Worm (Caenorhabditis elegans): Measurements from ENCODE around the gene nhr-7.
A peak's percentile ranks its signal among the peaks of the same experiment; 100 is the strongest.

Gene nhr-7

ce11 chrIV:11247434-11247833 is 23.7 kb downstream of the nhr-7 start:
- no peak for TF ChIP-seq flh-1 (GFP tag; optimal IDR thresholded peaks at IDR 0.05)
- TF ChIP-seq mep-1 (tag; optimal IDR thresholded peaks at IDR 0.05), result no peak
- no peak for TF ChIP-seq hlh-1 (tag; optimal IDR thresholded peaks at IDR 0.05)
- TF ChIP-seq unc-39 (tag; optimal IDR thresholded peaks at IDR 0.05), result no peak
- no peak for TF ChIP-seq nhr-12 (tag; optimal IDR thresholded peaks at IDR 0.05)
- TF ChIP-seq drap-1 (GFP tag; optimal IDR thresholded peaks at IDR 0.05), result no peak
- no peak for TF ChIP-seq blmp-1 (tag; optimal IDR thresholded peaks at IDR 0.05)
- TF ChIP-seq snpc-4 (tag; optimal IDR thresholded peaks at IDR 0.05), result no peak
- TF ChIP-seq elt-3 (tag; optimal IDR thresholded peaks at IDR 0.05), result no peak
- TF ChIP-seq ham-2 (GFP tag; optimal IDR thresholded peaks at IDR 0.05), result no peak
- no peak for TF ChIP-seq nhr-28 (tag; optimal IDR thresholded peaks at IDR 0.05)
- TF ChIP-seq ceh-39 (tag; optimal IDR thresholded peaks at IDR 0.05), result no peak
- no peak for TF ChIP-seq sptf-1 (tag; optimal IDR thresholded peaks at IDR 0.05)
- no peak for TF ChIP-seq bed-3 (GFP tag; optimal IDR thresholded peaks at IDR 0.05)
- no peak for TF ChIP-seq sem-2 (GFP tag; optimal IDR thresholded peaks at IDR 0.05)
- TF ChIP-seq mls-2 (tag; optimal IDR thresholded peaks at IDR 0.05), result no peak
- TF ChIP-seq nhr-2 (tag; optimal IDR thresholded peaks at IDR 0.05), result no peak
- TF ChIP-seq elt-1 (tag; optimal IDR thresholded peaks at IDR 0.05; ENCODE audit: borderline replicate concordance, insufficient read depth), result no peak
- no peak for TF ChIP-seq mab-5 (tag; optimal IDR thresholded peaks at IDR 0.05)
- TF ChIP-seq tbx-8 (GFP tag; optimal IDR thresholded peaks at IDR 0.05), result no peak

ce11 chrIV:11241368-11241767 is 29.8 kb downstream of the nhr-7 start, which contains the start of gene C05C12.6:
C05C12.6 (minus strand) TSS chrIV:11241468.
- no peak for TF ChIP-seq cnd-1 (tag; optimal IDR thresholded peaks at IDR 0.05)
- no peak for TF ChIP-seq tbx-8 (GFP tag; optimal IDR thresholded peaks at IDR 0.05)
- TF ChIP-seq nhr-237 (tag; optimal IDR thresholded peaks at IDR 0.05), result no peak
- TF ChIP-seq blmp-1 (tag; optimal IDR thresholded peaks at IDR 0.05), result no peak
- no peak for TF ChIP-seq M03D4.4 (tag; optimal IDR thresholded peaks at IDR 0.05)
- TF ChIP-seq hlh-1 (tag; optimal IDR thresholded peaks at IDR 0.05), result no peak
- no peak for TF ChIP-seq pha-4 (tag; optimal IDR thresholded peaks at IDR 0.05)
- TF ChIP-seq lin-32 (GFP tag; optimal IDR thresholded peaks at IDR 0.05), result no peak
- TF ChIP-seq drap-1 (GFP tag; optimal IDR thresholded peaks at IDR 0.05), result no peak
- TF ChIP-seq elt-3 (tag; optimal IDR thresholded peaks at IDR 0.05), result no peak
- TF ChIP-seq sem-2 (GFP tag; optimal IDR thresholded peaks at IDR 0.05), result no peak
- TF ChIP-seq unc-62 (GFP tag; optimal IDR thresholded peaks at IDR 0.05), result no peak
- no peak for TF ChIP-seq mab-5 (tag; optimal IDR thresholded peaks at IDR 0.05)
- no peak for TF ChIP-seq ces-1 (GFP tag; optimal IDR thresholded peaks at IDR 0.05)
- no peak for TF ChIP-seq unc-120 (tag; optimal IDR thresholded peaks at IDR 0.05; ENCODE audit: poor library complexity, severe bottlenecking)

- TF ChIP-seq sem-2 (GFP tag; optimal IDR thresholded peaks at IDR 0.05) (no peak), ces-1 (GFP tag; optimal IDR thresholded peaks at IDR 0.05) (peak; percentile 34), nhr-237 (tag; optimal IDR thresholded peaks at IDR 0.05) (no peak), ceh-39 (tag; optimal IDR thresholded peaks at IDR 0.05) (no peak), bed-3 (GFP tag; optimal IDR thresholded peaks at IDR 0.05) (no peak), hlh-1 (tag; optimal IDR thresholded peaks at IDR 0.05) (no peak), unc-62 (GFP tag; optimal IDR thresholded peaks at IDR 0.05) (no peak), flh-1 (GFP tag; optimal IDR thresholded peaks at IDR 0.05) (no peak)
Measured at ce11 chrIV:11235755-11236154, 35.4 kb downstream of the nhr-7 start.

ce11 chrIV:11231376-11231775 is 39.8 kb downstream of the nhr-7 start:
- no peak for TF ChIP-seq pha-4 (tag; optimal IDR thresholded peaks at IDR 0.05)
- TF ChIP-seq ceh-43 (GFP tag; optimal IDR thresholded peaks at IDR 0.05), result no peak

ce11 chrIV:11230069-11230468 is 41.1 kb downstream of the nhr-7 start, which contains the start of gene best-7:
best-7 (minus strand) TSS chrIV:11230307.
- TF ChIP-seq lin-32 (GFP tag; optimal IDR thresholded peaks at IDR 0.05) (no peak), drap-1 (GFP tag; optimal IDR thresholded peaks at IDR 0.05) (no peak), bed-3 (GFP tag; optimal IDR thresholded peaks at IDR 0.05) (no peak), mab-5 (tag; optimal IDR thresholded peaks at IDR 0.05) (no peak), ztf-11 (tag; optimal IDR thresholded peaks at IDR 0.05) (no peak), blmp-1 (tag; optimal IDR thresholded peaks at IDR 0.05) (no peak), nhr-12 (tag; optimal IDR thresholded peaks at IDR 0.05) (no peak), flh-1 (GFP tag; optimal IDR thresholded peaks at IDR 0.05) (no peak), ceh-83 (GFP tag; optimal IDR thresholded peaks at IDR 0.05) (no peak), elt-3 (tag; optimal IDR thresholded peaks at IDR 0.05) (no peak), hlh-1 (tag; optimal IDR thresholded peaks at IDR 0.05) (no peak), lin-13 (tag; optimal IDR thresholded peaks at IDR 0.05) (no peak), nhr-76 (tag; optimal IDR thresholded peaks at IDR 0.05) (no peak), unc-62 (GFP tag; optimal IDR thresholded peaks at IDR 0.05) (no peak), snpc-4 (tag; optimal IDR thresholded peaks at IDR 0.05) (no peak)

Measured in whole organism, mixed stage, embryonic.